Worm (Caenorhabditis elegans): ENCODE measurements around the gene sgt-1.

The sgt-1 gene

DNA sequence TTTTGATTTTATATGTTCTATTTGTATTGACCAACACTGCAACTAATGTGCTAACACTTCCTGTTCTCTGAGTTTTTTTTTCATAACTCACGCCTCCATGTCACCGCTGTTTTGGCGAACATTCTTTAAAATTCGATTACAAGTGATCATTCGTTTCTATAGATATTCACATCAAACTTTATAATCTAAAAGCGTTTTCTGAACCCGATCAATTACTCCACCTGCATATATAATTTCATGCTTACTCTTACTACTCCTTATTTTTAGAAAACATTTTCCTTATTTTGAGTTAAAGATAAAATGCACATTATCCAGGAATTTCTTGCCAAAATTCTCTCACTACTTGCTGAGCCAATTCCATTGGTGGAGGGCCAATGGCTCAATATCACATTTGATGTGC lies 17.6 kb downstream of the sgt-1 start, which contains the start of gene R05F9.7:
R05F9.7 (plus strand) TSS at position 301 of the 400 bp plus-strand sequence.
- no peak for TF ChIP-seq elt-1 (tag; optimal IDR thresholded peaks at IDR 0.05)
- TF ChIP-seq nhr-11 (tag; optimal IDR thresholded peaks at IDR 0.05) = no peak
- no peak for TF ChIP-seq mdl-1 (tag; optimal IDR thresholded peaks at IDR 0.05)
- no peak for TF ChIP-seq nhr-21 (tag; optimal IDR thresholded peaks at IDR 0.05)
- no peak for TF ChIP-seq ceh-82 (tag; optimal IDR thresholded peaks at IDR 0.05)
- TF ChIP-seq nhr-77 (tag; optimal IDR thresholded peaks at IDR 0.05) = no peak
- no peak for TF ChIP-seq nhr-237 (tag; optimal IDR thresholded peaks at IDR 0.05)
- no peak for TF ChIP-seq alr-1 (tag; optimal IDR thresholded peaks at IDR 0.05)
- TF ChIP-seq unc-55 (GFP tag; optimal IDR thresholded peaks at IDR 0.05) = no peak

DNA sequence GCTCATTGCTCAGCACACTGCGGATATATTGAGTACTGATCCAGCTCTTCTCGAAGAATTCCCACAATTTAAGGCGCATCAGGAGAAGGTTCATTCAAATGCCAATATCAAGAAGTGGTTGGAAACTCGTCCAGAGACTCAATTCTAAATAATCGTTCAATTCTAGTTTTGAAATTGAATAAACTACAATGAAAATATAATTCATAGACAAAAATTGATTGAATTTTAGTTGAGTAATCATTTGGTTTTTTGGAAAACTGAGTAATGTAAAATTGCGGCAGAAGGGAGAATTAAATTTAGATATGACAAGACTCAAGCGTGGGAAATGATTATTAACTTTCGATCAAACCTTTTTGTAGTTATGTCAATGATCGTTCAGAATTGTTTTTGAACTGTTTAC lies 19.2 kb downstream of the sgt-1 start:
- TF ChIP-seq mdl-1 (tag; optimal IDR thresholded peaks at IDR 0.05) = no peak
- no peak for TF ChIP-seq snpc-4 (tag; optimal IDR thresholded peaks at IDR 0.05)
- TF ChIP-seq mab-5 (tag; optimal IDR thresholded peaks at IDR 0.05) = no peak
- no peak for TF ChIP-seq R02D3.7 (tag; optimal IDR thresholded peaks at IDR 0.05)
- no peak for TF ChIP-seq ama-1 (optimal IDR thresholded peaks at IDR 0.05)

DNA sequence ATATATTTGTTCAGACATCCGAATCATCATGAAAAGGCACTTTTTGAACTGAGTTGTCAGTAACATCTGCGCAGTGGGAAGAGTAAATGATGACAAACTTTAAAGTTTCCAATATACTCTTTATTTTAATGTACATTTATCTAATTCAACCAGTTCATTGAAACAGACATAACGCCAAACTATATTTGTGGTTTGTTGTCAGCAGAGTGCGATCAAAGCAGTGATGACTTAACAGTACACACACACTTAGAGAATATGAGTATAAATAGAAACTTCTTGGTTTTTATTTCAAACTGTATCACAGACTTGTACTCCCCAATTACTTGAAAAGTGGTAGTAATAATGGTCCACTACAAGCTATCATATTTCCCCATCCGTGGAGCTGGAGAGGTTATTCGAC lies 20.2 kb downstream of the sgt-1 start, which contains the start of gene gst-8:
gst-8 (plus strand) TSS at position 301 of the 400 bp plus-strand sequence.
- peak; percentile 56 for TF ChIP-seq skn-1 (tag; optimal IDR thresholded peaks at IDR 0.05)
- no peak for TF ChIP-seq crh-2 (tag; optimal IDR thresholded peaks at IDR 0.05)

DNA sequence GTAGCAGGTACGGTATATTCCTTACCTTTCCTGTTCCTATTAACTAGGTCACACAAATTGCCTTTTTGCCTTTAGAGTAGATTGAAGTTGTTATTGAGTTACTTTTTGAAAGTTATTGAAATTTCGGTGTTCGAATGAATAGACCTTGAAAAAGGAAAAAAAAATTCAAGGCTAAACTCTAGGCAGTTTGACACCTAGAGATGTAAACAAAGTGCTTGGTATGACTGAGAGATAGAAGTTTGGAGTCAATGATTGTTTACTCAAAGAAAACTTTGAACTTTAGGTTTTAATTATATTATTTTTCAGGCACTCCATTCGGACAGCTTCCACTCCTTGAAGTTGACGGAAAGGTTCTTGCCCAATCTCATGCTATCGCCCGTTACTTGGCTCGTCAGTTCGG lies 21.1 kb downstream of the sgt-1 start:
- TF ChIP-seq ceh-82 (tag; optimal IDR thresholded peaks at IDR 0.05) (no peak), snpc-4 (tag; optimal IDR thresholded peaks at IDR 0.05) (no peak), crh-2 (tag; optimal IDR thresholded peaks at IDR 0.05) (peak; percentile 1), nhr-12 (tag; optimal IDR thresholded peaks at IDR 0.05) (no peak), nhr-25 (tag; optimal IDR thresholded peaks at IDR 0.05) (peak; percentile 38)

DNA sequence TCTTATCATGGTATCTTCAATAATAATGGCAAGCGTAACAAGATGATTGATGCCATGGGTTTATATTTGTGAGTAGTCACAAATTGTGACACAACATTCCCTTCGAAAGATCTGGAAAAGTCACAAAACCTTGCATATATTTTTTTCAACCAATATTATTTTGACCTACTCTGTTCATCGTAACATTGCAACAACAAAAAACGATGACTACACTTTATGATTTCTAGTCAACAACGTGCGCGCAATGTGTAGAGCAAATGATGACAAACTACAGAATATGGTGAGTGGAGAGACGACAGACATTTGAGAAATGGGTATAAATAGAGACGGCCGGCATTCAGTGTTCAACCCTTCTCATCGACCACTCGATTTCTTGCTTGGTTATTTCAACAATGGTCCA lies 21.9 kb downstream of the sgt-1 start, which contains the start of gene gst-7:
gst-7 (plus strand) TSS at position 336 of the 400 bp plus-strand sequence.
- TF ChIP-seq ztf-11 (tag; optimal IDR thresholded peaks at IDR 0.05) = no peak
- TF ChIP-seq R02D3.7 (tag; optimal IDR thresholded peaks at IDR 0.05) = no peak
- no peak for TF ChIP-seq egl-27 (tag; optimal IDR thresholded peaks at IDR 0.05)
- no peak for TF ChIP-seq blmp-1 (tag; optimal IDR thresholded peaks at IDR 0.05; ENCODE audit: insufficient read depth)
- no peak for TF ChIP-seq mbf-1 (tag; optimal IDR thresholded peaks at IDR 0.05)
- TF ChIP-seq sma-3 (GFP tag; optimal IDR thresholded peaks at IDR 0.05) = peak; percentile 61
- no peak for TF ChIP-seq unc-39 (tag; optimal IDR thresholded peaks at IDR 0.05)
- TF ChIP-seq nhr-77 (tag; optimal IDR thresholded peaks at IDR 0.05) = no peak
- no peak for TF ChIP-seq dmd-4 (tag; optimal IDR thresholded peaks at IDR 0.05)
- TF ChIP-seq aly-2 (tag; optimal IDR thresholded peaks at IDR 0.05) = no peak
- no peak for TF ChIP-seq nhr-12 (tag; optimal IDR thresholded peaks at IDR 0.05)
- TF ChIP-seq mdl-1 (tag; optimal IDR thresholded peaks at IDR 0.05) = no peak
- TF ChIP-seq gmeb-1 (tag; optimal IDR thresholded peaks at IDR 0.05) = peak; percentile 6
- TF ChIP-seq nhr-23 (tag; optimal IDR thresholded peaks at IDR 0.05) = no peak
- no peak for TF ChIP-seq lin-39 (tag; optimal IDR thresholded peaks at IDR 0.05)
- no peak for TF ChIP-seq snpc-4 (tag; optimal IDR thresholded peaks at IDR 0.05)
- no peak for TF ChIP-seq nhr-237 (tag; optimal IDR thresholded peaks at IDR 0.05)
- no peak for TF ChIP-seq alr-1 (tag; optimal IDR thresholded peaks at IDR 0.05)
- no peak for TF ChIP-seq elt-3 (tag; optimal IDR thresholded peaks at IDR 0.05)
- TF ChIP-seq peb-1 (tag; optimal IDR thresholded peaks at IDR 0.05) = no peak
- TF ChIP-seq Y55F3AM.14 (GFP tag; optimal IDR thresholded peaks at IDR 0.05) = no peak
- peak; percentile 75 for TF ChIP-seq sma-9 (GFP tag; optimal IDR thresholded peaks at IDR 0.05)
- no peak for TF ChIP-seq sma-9 (tag; optimal IDR thresholded peaks at IDR 0.05)
- no peak for TF ChIP-seq ztf-4 (tag; optimal IDR thresholded peaks at IDR 0.05)
- TF ChIP-seq nhr-25 (tag; optimal IDR thresholded peaks at IDR 0.05) = peak; percentile 62
- no peak for TF ChIP-seq lsy-2 (tag; optimal IDR thresholded peaks at IDR 0.05)
- no peak for TF ChIP-seq ZK546.5 (tag; optimal IDR thresholded peaks at IDR 0.05)
- no peak for TF ChIP-seq nhr-10 (tag; optimal IDR thresholded peaks at IDR 0.05)
- TF ChIP-seq nhr-11 (tag; optimal IDR thresholded peaks at IDR 0.05) = no peak
- no peak for TF ChIP-seq ceh-16 (tag; optimal IDR thresholded peaks at IDR 0.05)
- TF ChIP-seq nhr-21 (tag; optimal IDR thresholded peaks at IDR 0.05) = no peak
- TF ChIP-seq crh-2 (tag; optimal IDR thresholded peaks at IDR 0.05) = peak; percentile 21
- TF ChIP-seq F13H6.1 (tag; optimal IDR thresholded peaks at IDR 0.05) = peak; percentile 23
- TF ChIP-seq lin-11 (tag; optimal IDR thresholded peaks at IDR 0.05) = no peak
- no peak for TF ChIP-seq ceh-82 (tag; optimal IDR thresholded peaks at IDR 0.05)
- peak; percentile 94 for TF ChIP-seq skn-1 (tag; optimal IDR thresholded peaks at IDR 0.05)
- no peak for TF ChIP-seq nhr-6 (tag; optimal IDR thresholded peaks at IDR 0.05)
- no peak for TF ChIP-seq mab-5 (tag; optimal IDR thresholded peaks at IDR 0.05)
- peak; percentile 15 for TF ChIP-seq unc-55 (GFP tag; optimal IDR thresholded peaks at IDR 0.05)
- no peak for TF ChIP-seq sem-4 (tag; optimal IDR thresholded peaks at IDR 0.05)
- no peak for TF ChIP-seq zag-1 (tag; optimal IDR thresholded peaks at IDR 0.05)
- TF ChIP-seq fos-1 (tag; optimal IDR thresholded peaks at IDR 0.05) = peak; percentile 64
- peak; percentile 1 for TF ChIP-seq C34F6.9 (tag; optimal IDR thresholded peaks at IDR 0.05)

All from whole organism, L2 larva.